Fruit fly (Drosophila melanogaster) whole organism, embryonic: ENCODE data around the gene Crys.
"Not testable (repeated sequence)": the region's sequence is repeated elsewhere in the genome, so short reads cannot be mapped to it uniquely, and the experiment has no call there.

Experiments
- Bteb2 ChIP-seq: fragments of 200-800 bp; sonication (Bioruptor generic); optimal IDR thresholded peaks from 2 replicates; lab custom pipeline; 2016; ENCODE audit warnings: missing biosample characterization, missing genetic modification characterization
- CG8944 ChIP-seq: fragments of 200-800 bp; sonication (Bioruptor generic); optimal IDR thresholded peaks from 3 replicates; lab custom pipeline; 2016; ENCODE audit warnings: missing biosample characterization, missing genetic modification characterization

dm6 chr2L:11995332-11995790 lies 51.4 kb downstream of the Crys start, which contains the start of the genes CG18789 and Qtzl:
- TF ChIP-seq CG8944, Bteb2 (GFP tag; lab: Kevin White, UChicago): not testable (repeated sequence)
